Fruit fly (Drosophila melanogaster) S2 (cell line): ENCODE measurements around the gene HP1b.

Experiments
- CG8478 ChIP-seq: fragments of >200 bp; optimal IDR thresholded peaks from 2 replicates; lab custom pipeline; 2018
- CTCF ChIP-seq, 2 experiments: fragments of >200 bp; optimal IDR thresholded peaks; 2 replicates each; lab custom pipeline; 2018

DNA sequence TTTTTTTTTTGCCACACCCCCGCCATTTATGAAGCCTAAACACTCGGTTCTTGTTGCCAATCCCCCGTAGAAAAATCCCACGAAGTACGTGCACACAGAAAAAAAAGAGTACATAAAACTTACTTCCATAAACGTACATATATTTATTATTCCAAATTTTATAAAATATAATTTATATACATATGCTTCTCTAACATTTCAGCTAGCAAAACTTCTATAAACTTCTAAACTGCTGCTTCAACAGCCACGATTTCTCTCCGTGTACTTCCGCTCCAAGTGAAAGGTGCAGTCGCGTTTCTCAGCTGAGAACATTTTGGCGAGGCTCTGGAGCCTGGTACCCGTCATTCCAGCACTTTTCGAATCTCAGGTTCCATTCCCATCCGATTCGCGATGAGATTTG is 18.2 kb upstream of the HP1b start:
- no peak for TF ChIP-seq CG8478 (lab: Kevin White, UChicago)
- no peak for TF ChIP-seq CTCF (optimal IDR thresholded peaks at IDR 0.05; lab: Kevin White, UChicago)
